Fruit fly (Drosophila melanogaster) whole organism, embryonic: ENCODE results near the gene CG44158.
A peak's percentile ranks its signal among the peaks of the same experiment; 100 is the strongest.

ENCODE experiments used
- BEAF-32 ChIP-seq: fragments of 200-800 bp; sonication (Bioruptor generic); optimal IDR thresholded peaks from 3 replicates; lab custom pipeline; 2017; ENCODE audit warnings: missing biosample characterization, missing genetic modification characterization, mild to moderate bottlenecking, moderate library complexity, missing genetic modification reagents
- Bgb ChIP-seq: fragments of 200-800 bp; sonication (Bioruptor generic); IDR thresholded peaks from 2 replicates; pipeline ENCODE4 v1.3.6; 2022; ENCODE audit warnings: missing biosample characterization, missing genetic modification characterization; ENCODE audit not compliant: partially characterized antibody
- CG12299 ChIP-seq: fragments of 200-800 bp; sonication (Bioruptor generic); optimal IDR thresholded peaks from 2 replicates; lab custom pipeline; 2018; ENCODE audit warnings: missing biosample characterization, mild to moderate bottlenecking, missing genetic modification characterization
- CG13287 ChIP-seq: fragments of 200-800 bp; sonication (Bioruptor generic); IDR thresholded peaks from 2 replicates; pipeline ENCODE4 v1.3.6; 2022; ENCODE audit warnings: missing biosample characterization, missing genetic modification characterization; ENCODE audit not compliant: partially characterized antibody
- CG13296 ChIP-seq: fragments of 200-800 bp; sonication (Bioruptor generic); optimal IDR thresholded peaks from 3 replicates; lab custom pipeline; 2018; ENCODE audit warnings: missing biosample characterization, mild to moderate bottlenecking, missing genetic modification characterization
- CG15514 ChIP-seq: fragments of 200-800 bp; sonication (Bioruptor generic); optimal IDR thresholded peaks from 3 replicates; lab custom pipeline; 2017; ENCODE audit warnings: missing biosample characterization, missing genetic modification characterization, mild to moderate bottlenecking, moderate library complexity, missing genetic modification reagents
- CG17186 ChIP-seq: fragments of 200-800 bp; sonication (Bioruptor generic); optimal IDR thresholded peaks from 3 replicates; lab custom pipeline; 2017; ENCODE audit warnings: missing biosample characterization, missing genetic modification reagents, missing genetic modification characterization
- CG30431 ChIP-seq: fragments of 200-800 bp; sonication (Bioruptor generic); optimal IDR thresholded peaks from 2 replicates; lab custom pipeline; 2017; ENCODE audit warnings: missing biosample characterization, missing genetic modification characterization
- CG32772 ChIP-seq: fragments of 200-800 bp; sonication (Bioruptor generic); IDR thresholded peaks from 2 replicates; pipeline ENCODE4 v1.3.6; 2022; ENCODE audit warnings: missing biosample characterization, missing genetic modification characterization
- CG3281 ChIP-seq: fragments of 200-800 bp; sonication (Bioruptor generic); optimal IDR thresholded peaks from 3 replicates; lab custom pipeline; 2017; ENCODE audit warnings: missing biosample characterization, mild to moderate bottlenecking, missing genetic modification characterization
- CG3838 ChIP-seq: fragments of 200-800 bp; sonication (Bioruptor generic); optimal IDR thresholded peaks from 3 replicates; lab custom pipeline; 2016; ENCODE audit warnings: missing biosample characterization, missing genetic modification characterization
- CG4360 ChIP-seq: fragments of 200-800 bp; sonication (Bioruptor generic); IDR thresholded peaks from 2 replicates; pipeline ENCODE4 v1.3.6; 2022; ENCODE audit warnings: missing biosample characterization, missing genetic modification characterization
- CG4617 ChIP-seq: fragments of 200-800 bp; sonication (Bioruptor generic); optimal IDR thresholded peaks from 3 replicates; lab custom pipeline; 2016; ENCODE audit warnings: missing biosample characterization, missing genetic modification characterization, borderline replicate concordance
- CG5245 ChIP-seq: fragments of 200-800 bp; sonication (Bioruptor generic); optimal IDR thresholded peaks from 3 replicates; lab custom pipeline; 2016; ENCODE audit warnings: missing biosample characterization, missing genetic modification characterization
- CG6765 ChIP-seq: fragments of 200-800 bp; sonication (Bioruptor generic); optimal IDR thresholded peaks from 3 replicates; lab custom pipeline; 2017; ENCODE audit warnings: missing biosample characterization, mild to moderate bottlenecking, missing genetic modification characterization
- CG8089 ChIP-seq: fragments of 200-800 bp; sonication (Bioruptor generic); optimal IDR thresholded peaks from 3 replicates; lab custom pipeline; 2016; ENCODE audit warnings: missing biosample characterization, missing genetic modification characterization
- CoRest ChIP-seq: fragments of 200-800 bp; sonication (Bioruptor generic); optimal IDR thresholded peaks from 3 replicates; lab custom pipeline; 2018; ENCODE audit warnings: missing biosample characterization, mild to moderate bottlenecking, missing genetic modification characterization, moderate library complexity
- Deaf1 ChIP-seq: fragments of 200-800 bp; optimal IDR thresholded peaks from 3 replicates; lab custom pipeline; 2019; ENCODE audit warnings: missing biosample characterization, mild to moderate bottlenecking, missing genetic modification characterization, moderate library complexity
- Dll ChIP-seq: fragments of 200-800 bp; sonication (Bioruptor generic); IDR thresholded peaks from 4 replicates; pipeline ENCODE4 v1.3.6; 2022; ENCODE audit warnings: missing biosample characterization, missing genetic modification characterization; ENCODE audit not compliant: partially characterized antibody
- E2f2 ChIP-seq: fragments of 200-800 bp; sonication (Bioruptor generic); IDR thresholded peaks from 2 replicates; pipeline ENCODE4 v1.3.6; 2022; ENCODE audit warnings: missing biosample characterization, missing genetic modification characterization
- Elba2 ChIP-seq: fragments of 200-800 bp; sonication (Bioruptor generic); optimal IDR thresholded peaks from 3 replicates; lab custom pipeline; 2016; ENCODE audit warnings: missing biosample characterization, missing genetic modification characterization
- Gsc ChIP-seq: fragments of 200-800 bp; sonication (Bioruptor generic); IDR thresholded peaks from 2 replicates; pipeline ENCODE4 v1.3.6; 2022; ENCODE audit warnings: missing biosample characterization, missing genetic modification characterization
- Hey ChIP-seq: fragments of 200-800 bp; sonication (Bioruptor generic); optimal IDR thresholded peaks from 3 replicates; lab custom pipeline; 2018; ENCODE audit warnings: missing biosample characterization, mild to moderate bottlenecking, missing genetic modification characterization
- Hmx ChIP-seq: fragments of 200-800 bp; sonication (Bioruptor generic); optimal IDR thresholded peaks from 2 replicates; lab custom pipeline; 2016; ENCODE audit warnings: missing biosample characterization, missing genetic modification characterization
- Kr ChIP-seq: fragments of 200-800 bp; sonication (Bioruptor generic); optimal IDR thresholded peaks from 2 replicates; lab custom pipeline; 2017; ENCODE audit warnings: missing biosample characterization, mild to moderate bottlenecking, missing genetic modification characterization
- Lhr ChIP-seq: fragments of 200-800 bp; sonication (Bioruptor generic); optimal IDR thresholded peaks from 3 replicates; lab custom pipeline; 2017; ENCODE audit warnings: mild to moderate bottlenecking, missing biosample characterization, missing genetic modification reagents, missing genetic modification characterization
- Max ChIP-seq: fragments of 200-800 bp; sonication (Bioruptor generic); optimal IDR thresholded peaks from 2 replicates; lab custom pipeline; 2016; ENCODE audit warnings: missing biosample characterization, mild to moderate bottlenecking, missing genetic modification characterization
- Nf-YA ChIP-seq: fragments of 200-800 bp; sonication (Bioruptor generic); IDR thresholded peaks from 2 replicates; pipeline ENCODE4 v1.3.6; 2022; ENCODE audit warnings: missing biosample characterization, missing genetic modification characterization
- Opbp ChIP-seq: fragments of 200-800 bp; sonication (Bioruptor generic); IDR thresholded peaks from 3 replicates; pipeline ENCODE4 v1.3.6; 2022; ENCODE audit warnings: missing biosample characterization, missing genetic modification characterization; ENCODE audit not compliant: partially characterized antibody
- Stat92E ChIP-seq, 3 experiments: fragments of >200 bp in 2 of 3; fragments of 200-800 bp in 1 of 3; sonication (Bioruptor generic) in 1 of 3; optimal IDR thresholded peaks; 2 replicates each; lab custom pipeline; 2017 to 2019; ENCODE audit warnings: missing biosample characterization in 3 of 3, missing genetic modification characterization in 3 of 3, mild to moderate bottlenecking in 1 of 3, moderate library complexity in 1 of 3
- bsh ChIP-seq, 2 experiments: fragments of 200-800 bp; sonication (Bioruptor generic); optimal IDR thresholded peaks; 2 replicates each; lab custom pipeline; 2017 to 2018; ENCODE audit warnings: mild to moderate bottlenecking in 2 of 2, missing biosample characterization in 2 of 2, missing genetic modification characterization in 2 of 2, moderate library complexity in 1 of 2
- cad ChIP-seq: fragments of >200 bp; optimal IDR thresholded peaks from 2 replicates; lab custom pipeline; 2017; ENCODE audit warnings: missing biosample characterization, missing genetic modification characterization
- chinmo ChIP-seq: fragments of 200-800 bp; sonication (Bioruptor generic); IDR thresholded peaks from 4 replicates; pipeline ENCODE4 v1.3.6; 2022; ENCODE audit warnings: missing biosample characterization, missing genetic modification characterization; ENCODE audit not compliant: partially characterized antibody
- da ChIP-seq: fragments of 200-800 bp; sonication (Bioruptor generic); optimal IDR thresholded peaks from 2 replicates; lab custom pipeline; 2016; ENCODE audit warnings: missing biosample characterization, missing genetic modification characterization
- ewg ChIP-seq: fragments of 200-800 bp; sonication (Bioruptor generic); optimal IDR thresholded peaks from 3 replicates; lab custom pipeline; 2017; ENCODE audit warnings: mild to moderate bottlenecking, missing biosample characterization, missing genetic modification reagents, missing genetic modification characterization
- fru ChIP-seq: fragments of >200 bp; optimal IDR thresholded peaks from 2 replicates; lab custom pipeline; 2017
- gcm ChIP-seq: fragments of 200-800 bp; sonication (Bioruptor generic); optimal IDR thresholded peaks from 2 replicates; lab custom pipeline; 2019; ENCODE audit warnings: missing biosample characterization, mild to moderate bottlenecking, missing genetic modification characterization, moderate library complexity
- grn ChIP-seq: fragments of 200-800 bp; sonication (Bioruptor generic); optimal IDR thresholded peaks from 3 replicates; lab custom pipeline; 2017; ENCODE audit warnings: missing biosample characterization, missing genetic modification characterization
- ham ChIP-seq: fragments of 200-800 bp; sonication (Bioruptor generic); IDR thresholded peaks from 2 replicates; pipeline ENCODE4 v1.3.6; 2022; ENCODE audit warnings: missing biosample characterization, missing genetic modification characterization
- ken ChIP-seq: fragments of 200-800 bp; sonication (Bioruptor generic); IDR thresholded peaks from 3 replicates; pipeline ENCODE4 v1.3.6; 2022; ENCODE audit warnings: missing biosample characterization, missing genetic modification characterization
- lmd ChIP-seq: fragments of 200-800 bp; sonication (Bioruptor generic); IDR thresholded peaks from 2 replicates; pipeline ENCODE4 v1.3.6; 2022; ENCODE audit warnings: missing biosample characterization, missing genetic modification characterization
- row ChIP-seq: fragments of 200-800 bp; sonication (Bioruptor generic); IDR thresholded peaks from 3 replicates; pipeline ENCODE4 v1.3.6; 2022; ENCODE audit warnings: missing biosample characterization, missing genetic modification characterization
- seq ChIP-seq: fragments of 200-800 bp; sonication (Bioruptor generic); IDR thresholded peaks from 2 replicates; pipeline ENCODE4 v1.3.6; 2022; ENCODE audit warnings: missing biosample characterization, missing genetic modification characterization
- tna ChIP-seq: fragments of 200-800 bp; sonication (Bioruptor generic); IDR thresholded peaks from 2 replicates; pipeline ENCODE4 v1.3.6; 2022; ENCODE audit warnings: missing biosample characterization, missing genetic modification characterization; ENCODE audit not compliant: partially characterized antibody
- trem ChIP-seq: fragments of 200-800 bp; optimal IDR thresholded peaks from 3 replicates; lab custom pipeline; 2019; ENCODE audit warnings: missing biosample characterization, mild to moderate bottlenecking, missing genetic modification characterization, moderate library complexity
- unc-4 ChIP-seq: fragments of 200-800 bp; sonication (Bioruptor generic); IDR thresholded peaks from 2 replicates; pipeline ENCODE4 v1.3.6; 2022; ENCODE audit warnings: missing biosample characterization, missing genetic modification characterization; ENCODE audit not compliant: partially characterized antibody
- z ChIP-seq: fragments of 200-800 bp; sonication (Bioruptor generic); IDR thresholded peaks from 3 replicates; pipeline ENCODE4 v1.3.6; 2022; ENCODE audit warnings: missing biosample characterization, missing genetic modification characterization
- zen2 ChIP-seq: fragments of 200-800 bp; sonication (Bioruptor generic); IDR thresholded peaks from 3 replicates; pipeline ENCODE4 v1.3.6; 2022; ENCODE audit warnings: missing biosample characterization, missing genetic modification characterization; ENCODE audit not compliant: partially characterized antibody
- zf30C ChIP-seq: fragments of 200-800 bp; sonication (Bioruptor generic); optimal IDR thresholded peaks from 3 replicates; lab custom pipeline; 2018; ENCODE audit warnings: missing biosample characterization, mild to moderate bottlenecking, missing genetic modification characterization

The CG44158 gene

DNA sequence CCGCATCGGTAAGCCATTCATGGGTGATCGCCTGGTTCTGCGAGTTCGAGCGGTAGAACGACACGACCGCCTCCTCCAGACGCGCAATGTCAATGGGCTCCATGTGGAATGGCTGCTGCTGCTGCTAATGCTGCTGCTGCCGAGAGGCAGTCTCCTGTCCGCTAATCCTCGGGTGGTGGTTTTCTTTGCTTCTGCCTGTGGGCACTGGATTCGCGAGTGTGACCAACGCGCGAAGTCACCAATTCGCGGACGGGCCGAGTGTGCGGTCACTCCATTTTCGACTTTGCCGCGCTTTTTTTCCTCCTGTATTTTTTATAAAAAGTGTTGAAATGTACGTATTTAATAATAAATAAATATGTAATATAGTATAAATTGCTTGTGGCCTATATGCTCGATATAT, 25.3 kb upstream of the CG44158 start, which contains the start of gene cdm (continued):
- TF ChIP-seq Stat92E (GFP tag; optimal IDR thresholded peaks at IDR 0.05; lab: Kevin White, UChicago) (no peak), Elba2 (GFP tag; lab: Kevin White, UChicago) (peak; percentile 32), Hmx (GFP tag; lab: Kevin White, UChicago) (no peak), E2f2 (GFP tag; lab: Robert Waterston, UW) (peak; percentile 88), Bgb (GFP tag; lab: Robert Waterston, UW) (peak; percentile 42; the same call in 1 of the 2 replicates), unc-4 (GFP tag; lab: Robert Waterston, UW) (peak; percentile 21; the same call in 1 of the 2 replicates), CG4617 (GFP tag; lab: Kevin White, UChicago) (peak; percentile 49), row (peak; percentile 51), bsh (GFP tag; optimal IDR thresholded peaks at IDR 0.05; lab: Kevin White, UChicago) (no peak), CG17186 (GFP tag; lab: Kevin White, UChicago) (peak; percentile 19), CG6765 (GFP tag; lab: Kevin White, UChicago) (peak; percentile 6), CoRest (no peak), CG15514 (peak; percentile 80), CG8089 (GFP tag; lab: Kevin White, UChicago) (no peak), Nf-YA (GFP tag; lab: Robert Waterston, UW) (no peak), Lhr (GFP tag; lab: Kevin White, UChicago) (peak; percentile 0), trem (tag; lab: Kevin White, UChicago) (peak; percentile 35), Opbp (GFP tag; lab: Robert Waterston, UW) (peak; percentile 45; the same call in 1 of the 3 replicates), ken (GFP tag; lab: Robert Waterston, UW) (0 out of 3 replicates have a peak, but pooled peaks have one; percentile 32)

- TF ChIP-seq unc-4 (GFP tag; lab: Robert Waterston, UW) (no peak), CG30431 (GFP tag; lab: Kevin White, UChicago) (peak; percentile 5), CG3838 (peak; percentile 25), CG12299 (tag; lab: Kevin White, UChicago) (peak; percentile 55), BEAF-32 (peak; percentile 41), Kr (GFP tag; lab: Kevin White, UChicago) (no peak), CG4360 (no peak), zf30C (GFP tag; lab: Kevin White, UChicago) (no peak), fru (lab: Kevin White, UChicago) (no peak), CG5245 (peak; percentile 14), CG32772 (GFP tag; lab: Robert Waterston, UW) (no peak), tna (no peak), z (GFP tag; lab: Robert Waterston, UW) (no peak), da (no peak), ewg (peak; percentile 48), chinmo (GFP tag; lab: Robert Waterston, UW) (no peak), seq (GFP tag; lab: Robert Waterston, UW) (no peak; the same call in 1 of the 2 replicates), zen2 (no peak), Hey (no peak), grn (GFP tag; lab: Kevin White, UChicago) (no peak), Max (peak; percentile 78), cad (GFP tag; lab: Kevin White, UChicago) (no peak), Dll (GFP tag; lab: Robert Waterston, UW) (peak; percentile 46; the same call in 1 of the 4 replicates), CG13287 (GFP tag; lab: Robert Waterston, UW) (peak; percentile 59), lmd (peak; percentile 61; the same call in 1 of the 2 replicates), CG13296 (peak; percentile 73), ham (GFP tag; lab: Robert Waterston, UW) (no peak), CG3281 (GFP tag; lab: Kevin White, UChicago) (peak; percentile 73), Deaf1 (tag; lab: Kevin White, UChicago) (no peak), Gsc (GFP tag; lab: Robert Waterston, UW) (no peak), gcm (GFP tag; lab: Kevin White, UChicago) (no peak)
Observed at dm6 chr3R:18185385-18185784, 23.2 kb upstream of the CG44158 start, which contains the start of the genes Arp5 and CG7208. TSS of gene Arp5 (plus strand) at chr3R:18185498. TSS of gene CG7208 (minus strand) at chr3R:18185715.
